In the genomic region with DNA sequence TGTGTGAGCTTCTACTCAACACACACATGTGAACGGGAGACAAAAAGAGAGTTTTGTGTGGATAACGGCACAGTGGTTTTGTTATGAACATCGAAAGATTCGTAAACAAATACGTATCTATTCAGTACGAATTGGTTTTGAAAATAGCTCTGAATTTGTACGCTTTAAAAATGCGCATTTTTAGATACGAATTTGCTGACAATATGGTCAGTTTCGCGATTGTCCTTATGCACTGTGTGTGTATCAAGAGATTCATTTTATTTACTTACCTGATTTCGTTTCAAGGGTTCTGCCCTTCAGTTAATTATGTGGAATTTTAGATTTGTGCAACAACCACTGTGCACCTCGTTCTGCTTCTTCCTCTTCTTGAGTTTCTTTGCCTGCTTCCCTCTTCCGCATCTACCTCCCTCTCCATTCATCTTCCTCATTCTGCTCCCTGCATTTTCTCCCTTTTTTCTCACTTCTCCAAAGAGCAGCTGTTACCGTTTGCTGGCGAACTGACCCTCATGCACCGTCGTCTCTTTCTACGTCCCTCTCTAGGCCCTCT, we compare ENCODE assay signal across 2 fruit fly cellular contexts.
TF ChIP-seq lines count a peak whose summit lies in the region.

No protein-coding gene starts in this region.

TF ChIP-seq in whole organism, embryonic, 481 proteins besides CTCF, POLR2A, EP300 and RAD21 (continued from another document and continues in another):
- TF ChIP-seq CG15073 (GFP tag; optimal IDR thresholded peaks at IDR 0.05; lab: Kevin White, UChicago) (peak; percentile 8), HLH54F (GFP tag; optimal IDR thresholded peaks at IDR 0.05; lab: Kevin White, UChicago) (peak; percentile 12), crc (GFP tag; optimal IDR thresholded peaks at IDR 0.05; lab: Kevin White, UChicago) (peak; percentile 45), sisA (GFP tag; IDR thresholded peaks at IDR 0.05; lab: Robert Waterston, UW) (peak; percentile 64), CG10321 (GFP tag; IDR thresholded peaks at IDR 0.05; lab: Robert Waterston, UW) (no peak), NFAT (GFP tag; IDR thresholded peaks at IDR 0.05; lab: Robert Waterston, UW) (no peak), pnt (GFP tag; optimal IDR thresholded peaks at IDR 0.05; lab: Kevin White, UChicago) (peak; percentile 72), Atf6 (GFP tag; IDR thresholded peaks at IDR 0.05; lab: Robert Waterston, UW) (no peak), C15 (GFP tag; IDR thresholded peaks at IDR 0.05; lab: Robert Waterston, UW) (no peak), CG6254 (GFP tag; optimal IDR thresholded peaks at IDR 0.05; lab: Kevin White, UChicago) (peak; percentile 78), Rfx (GFP tag; IDR thresholded peaks at IDR 0.05; lab: Robert Waterston, UW) (peak; percentile 41), GATAe (GFP tag; conservative IDR thresholded peaks at IDR 0.05; lab: Robert Waterston, UW) (no peak), CG8281 (tag; optimal IDR thresholded peaks at IDR 0.05; lab: Kevin White, UChicago) (peak; percentile 37), Pdp1 (GFP tag; optimal IDR thresholded peaks at IDR 0.05; lab: Kevin White, UChicago) (peak; percentile 67), CG33213 (GFP tag; optimal IDR thresholded peaks at IDR 0.05; lab: Kevin White, UChicago) (peak; percentile 18), trh (GFP tag; optimal IDR thresholded peaks at IDR 0.05; lab: Kevin White, UChicago) (peak; percentile 47), CG18599 (GFP tag; optimal IDR thresholded peaks at IDR 0.05; lab: Kevin White, UChicago) (peak; percentile 55), CG31365 (tag; optimal IDR thresholded peaks at IDR 0.05; lab: Kevin White, UChicago) (no peak), scrt (GFP tag; optimal IDR thresholded peaks at IDR 0.05; lab: Kevin White, UChicago) (no peak), sd (tag; optimal IDR thresholded peaks at IDR 0.05; lab: Kevin White, UChicago) (peak; percentile 0), NC2α (GFP tag; optimal IDR thresholded peaks at IDR 0.05; lab: Kevin White, UChicago) (peak; percentile 55), z (GFP tag; IDR thresholded peaks at IDR 0.05; lab: Robert Waterston, UW) (no peak), CG7357 (GFP tag; IDR thresholded peaks at IDR 0.05; lab: Robert Waterston, UW) (no peak), CG6683 (GFP tag; optimal IDR thresholded peaks at IDR 0.05; lab: Kevin White, UChicago) (no peak), CoRest (tag; optimal IDR thresholded peaks at IDR 0.05; lab: Kevin White, UChicago) (peak; percentile 82), unc-4 (GFP tag; IDR thresholded peaks at IDR 0.05; lab: Robert Waterston, UW; ENCODE audit: partially characterized antibody) (no peak), Xbp1 (GFP tag; optimal IDR thresholded peaks at IDR 0.05; lab: Kevin White, UChicago) (peak; percentile 70), crol (GFP tag; IDR thresholded peaks at IDR 0.05; lab: Robert Waterston, UW) (no peak), phol (tag; optimal IDR thresholded peaks at IDR 0.05; lab: Kevin White, UChicago) (peak; percentile 85), inv (GFP tag; IDR thresholded peaks at IDR 0.05; lab: Robert Waterston, UW; ENCODE audit: partially characterized antibody) (no peak), CG31441 (GFP tag; IDR thresholded peaks at IDR 0.05; lab: Robert Waterston, UW) (peak; percentile 83), CG8359 (GFP tag; optimal IDR thresholded peaks at IDR 0.05; lab: Kevin White, UChicago; ENCODE audit: borderline replicate concordance) (peak; percentile 61), fd64A (GFP tag; optimal IDR thresholded peaks at IDR 0.05; lab: Kevin White, UChicago) (peak; percentile 76), CG8290 (GFP tag; optimal IDR thresholded peaks at IDR 0.05; lab: Kevin White, UChicago) (peak; percentile 65), CG8290 (tag; optimal IDR thresholded peaks at IDR 0.05; lab: Kevin White, UChicago) (peak; percentile 25 to 30), knrl (GFP tag; IDR thresholded peaks at IDR 0.05; lab: Robert Waterston, UW; ENCODE audit: partially characterized antibody) (no peak), Eip74EF (GFP tag; optimal IDR thresholded peaks at IDR 0.05; lab: Kevin White, UChicago) (peak in 1 of 2 experiments; percentile 68), Kr (GFP tag; optimal IDR thresholded peaks at IDR 0.05; lab: Kevin White, UChicago) (peak; percentile 37), CG10979 (tag; optimal IDR thresholded peaks at IDR 0.05; lab: Kevin White, UChicago) (peak; percentile 91), sob (GFP tag; IDR thresholded peaks at IDR 0.05; lab: Robert Waterston, UW) (peak; percentile 37; the same call in 1 of the 2 replicates), gro (GFP tag; optimal IDR thresholded peaks at IDR 0.05; lab: Kevin White, UChicago) (no peak), E2f2 (GFP tag; IDR thresholded peaks at IDR 0.05; lab: Robert Waterston, UW) (no peak; the same call in 1 of the 2 replicates), ab (GFP tag; optimal IDR thresholded peaks at IDR 0.05; lab: Kevin White, UChicago) (no peak), CG8388 (GFP tag; optimal IDR thresholded peaks at IDR 0.05; lab: Kevin White, UChicago) (peak; percentile 83), ranshi (GFP tag; IDR thresholded peaks at IDR 0.05; lab: Robert Waterston, UW) (no peak), cg (GFP tag; optimal IDR thresholded peaks at IDR 0.05; lab: Kevin White, UChicago) (peak; percentile 59), sr (GFP tag; IDR thresholded peaks at IDR 0.05; lab: Robert Waterston, UW) (no peak), CG3065 (GFP tag; optimal IDR thresholded peaks at IDR 0.05; lab: Kevin White, UChicago) (peak; percentile 25), ssp (GFP tag; IDR thresholded peaks at IDR 0.05; lab: Robert Waterston, UW) (0 out of 2 replicates have a peak, but pooled peaks have one; percentile 43), CG7745 (tag; optimal IDR thresholded peaks at IDR 0.05; lab: Kevin White, UChicago) (no peak), corto (GFP tag; optimal IDR thresholded peaks at IDR 0.05; lab: Kevin White, UChicago) (peak; percentile 35), CG6813 (GFP tag; optimal IDR thresholded peaks at IDR 0.05; lab: Kevin White, UChicago) (peak; percentile 73), CG2199 (GFP tag; IDR thresholded peaks at IDR 0.05; lab: Robert Waterston, UW) (no peak), so (GFP tag; IDR thresholded peaks at IDR 0.05; lab: Robert Waterston, UW) (peak; percentile 8; the same call in 1 of the 3 replicates), E2f1 (GFP tag; IDR thresholded peaks at IDR 0.05; lab: Robert Waterston, UW) (0 out of 2 replicates have a peak, but pooled peaks have one; percentile 33), Asciz (GFP tag; optimal IDR thresholded peaks at IDR 0.05; lab: Kevin White, UChicago) (peak; percentile 57), al (GFP tag; IDR thresholded peaks at IDR 0.05; lab: Robert Waterston, UW) (no peak), CG10543 (GFP tag; optimal IDR thresholded peaks at IDR 0.05; lab: Kevin White, UChicago) (no peak), CG18619 (GFP tag; optimal IDR thresholded peaks at IDR 0.05; lab: Kevin White, UChicago) (peak; percentile 61), Dip2 (GFP tag; IDR thresholded peaks at IDR 0.05; lab: Robert Waterston, UW) (no peak), Scr (GFP tag; IDR thresholded peaks at IDR 0.05; lab: Robert Waterston, UW; ENCODE audit: partially characterized antibody) (no peak), CG14667 (GFP tag; IDR thresholded peaks at IDR 0.05; lab: Robert Waterston, UW) (peak; percentile 33; the same call in 1 of the 2 replicates)

TF ChIP-seq in whole organism, prepupa, 60 proteins besides CTCF, POLR2A, EP300 and RAD21 (continued from another document):
- TF ChIP-seq Gug (GFP tag; IDR thresholded peaks at IDR 0.05; lab: Robert Waterston, UW) (peak; percentile 68), Smox (GFP tag; optimal IDR thresholded peaks at IDR 0.05; lab: Kevin White, UChicago) (peak; percentile 95), svp (GFP tag; lab: Kevin White, UChicago) (peak; percentile 96), CG6808 (GFP tag; optimal IDR thresholded peaks at IDR 0.05; lab: Kevin White, UChicago) (peak; percentile 95), Blimp-1 (GFP tag; optimal IDR thresholded peaks at IDR 0.05; lab: Kevin White, UChicago) (peak; percentile 83), acj6 (GFP tag; optimal IDR thresholded peaks at IDR 0.05; lab: Kevin White, UChicago) (peak; percentile 95), pdm3 (GFP tag; optimal IDR thresholded peaks at IDR 0.05; lab: Kevin White, UChicago) (peak; percentile 95), CG32006 (GFP tag; optimal IDR thresholded peaks at IDR 0.05; lab: Kevin White, UChicago) (peak; percentile 92), CG16779 (tag; optimal IDR thresholded peaks at IDR 0.05; lab: Kevin White, UChicago) (peak; percentile 87), CG10631 (GFP tag; optimal IDR thresholded peaks at IDR 0.05; lab: Kevin White, UChicago) (peak; percentile 95), spab (GFP tag; optimal IDR thresholded peaks at IDR 0.05; lab: Kevin White, UChicago) (peak; percentile 92), cyc (GFP tag; optimal IDR thresholded peaks at IDR 0.05; lab: Kevin White, UChicago) (peak; percentile 94), topi (GFP tag; optimal IDR thresholded peaks at IDR 0.05; lab: Kevin White, UChicago) (peak; percentile 97)
